Fruit fly (Drosophila melanogaster) whole organism, embryonic: ENCODE measurements around the gene BthD.

Experiments
- B-H2 ChIP-seq: fragments of 200-800 bp; sonication (Bioruptor generic); optimal IDR thresholded peaks from 2 replicates; lab custom pipeline; 2018; ENCODE audit warnings: missing biosample characterization, mild to moderate bottlenecking, missing genetic modification characterization
- Bgb ChIP-seq: fragments of 200-800 bp; sonication (Bioruptor generic); IDR thresholded peaks from 2 replicates; pipeline ENCODE4 v1.3.6; 2022; ENCODE audit warnings: missing biosample characterization, missing genetic modification characterization; ENCODE audit not compliant: partially characterized antibody
- CG11085 ChIP-seq: fragments of 200-800 bp; sonication (Bioruptor generic); IDR thresholded peaks from 2 replicates; pipeline ENCODE4 v1.3.6; 2022; ENCODE audit warnings: missing biosample characterization, missing genetic modification characterization
- CG11247 ChIP-seq: fragments of 200-800 bp; sonication (Bioruptor generic); IDR thresholded peaks from 2 replicates; pipeline ENCODE4 v1.3.6; 2022; ENCODE audit warnings: missing biosample characterization, missing genetic modification characterization
- CG11504 ChIP-seq: fragments of 200-800 bp; sonication (Bioruptor generic); optimal IDR thresholded peaks from 3 replicates; lab custom pipeline; 2019; ENCODE audit warnings: missing biosample characterization, mild to moderate bottlenecking, missing genetic modification characterization, moderate library complexity
- CG12219 ChIP-seq: fragments of 200-800 bp; sonication (Bioruptor generic); optimal IDR thresholded peaks from 3 replicates; lab custom pipeline; 2018; ENCODE audit warnings: missing biosample characterization, mild to moderate bottlenecking, missing genetic modification characterization
- CG13775 ChIP-seq: fragments of 200-800 bp; sonication (Bioruptor generic); optimal IDR thresholded peaks from 3 replicates; lab custom pipeline; 2017; ENCODE audit warnings: missing biosample characterization, mild to moderate bottlenecking, missing genetic modification characterization
- CG2889 ChIP-seq: fragments of 200-800 bp; sonication (Bioruptor generic); IDR thresholded peaks from 3 replicates; pipeline ENCODE4 v1.3.6; 2022; ENCODE audit warnings: missing biosample characterization, missing genetic modification characterization
- CG32767 ChIP-seq: fragments of 200-800 bp; sonication (Bioruptor generic); IDR thresholded peaks from 2 replicates; pipeline ENCODE4 v1.3.6; 2022; ENCODE audit warnings: missing biosample characterization, missing genetic modification characterization
- CG6683 ChIP-seq: fragments of 200-800 bp; sonication (Bioruptor generic); optimal IDR thresholded peaks from 2 replicates; lab custom pipeline; 2017; ENCODE audit warnings: missing biosample characterization, mild to moderate bottlenecking, missing genetic modification characterization, missing genetic modification reagents
- CG8388 ChIP-seq: fragments of 200-800 bp; sonication (Bioruptor generic); optimal IDR thresholded peaks from 2 replicates; lab custom pipeline; 2019; ENCODE audit warnings: missing biosample characterization, mild to moderate bottlenecking, missing genetic modification characterization, moderate library complexity
- CG9817 ChIP-seq: fragments of 200-800 bp; sonication (Bioruptor generic); optimal IDR thresholded peaks from 2 replicates; lab custom pipeline; 2018; ENCODE audit warnings: missing biosample characterization, mild to moderate bottlenecking, missing genetic modification characterization, moderate library complexity
- CHES-1-like ChIP-seq: fragments of 200-800 bp; sonication (Bioruptor generic); optimal IDR thresholded peaks from 2 replicates; lab custom pipeline; 2016; ENCODE audit warnings: missing biosample characterization, missing genetic modification characterization
- D19B ChIP-seq: fragments of 200-800 bp; sonication (Bioruptor generic); optimal IDR thresholded peaks from 2 replicates; lab custom pipeline; 2017; ENCODE audit warnings: missing biosample characterization, mild to moderate bottlenecking, missing genetic modification characterization
- Dad ChIP-seq: fragments of 200-800 bp; sonication (Bioruptor generic); optimal IDR thresholded peaks from 3 replicates; lab custom pipeline; 2016; ENCODE audit warnings: missing biosample characterization, missing genetic modification characterization
- Deaf1 ChIP-seq: fragments of 200-800 bp; optimal IDR thresholded peaks from 3 replicates; lab custom pipeline; 2019; ENCODE audit warnings: missing biosample characterization, mild to moderate bottlenecking, missing genetic modification characterization, moderate library complexity
- Gsc ChIP-seq: fragments of 200-800 bp; sonication (Bioruptor generic); IDR thresholded peaks from 2 replicates; pipeline ENCODE4 v1.3.6; 2022; ENCODE audit warnings: missing biosample characterization, missing genetic modification characterization
- H2.0 ChIP-seq: fragments of 200-800 bp; sonication (Bioruptor generic); IDR thresholded peaks from 2 replicates; pipeline ENCODE4 v1.3.6; 2022; ENCODE audit warnings: missing biosample characterization, missing genetic modification characterization
- HLH4C ChIP-seq: fragments of 200-800 bp; sonication (Bioruptor generic); IDR thresholded peaks from 3 replicates; pipeline ENCODE4 v1.3.6; 2022; ENCODE audit warnings: missing biosample characterization, missing genetic modification characterization; ENCODE audit not compliant: partially characterized antibody
- HLH54F ChIP-seq: fragments of 200-800 bp; sonication (Bioruptor generic); optimal IDR thresholded peaks from 3 replicates; lab custom pipeline; 2016; ENCODE audit warnings: missing biosample characterization, missing genetic modification characterization
- Lpt ChIP-seq: fragments of >200 bp; optimal IDR thresholded peaks from 2 replicates; lab custom pipeline; 2018; ENCODE audit warnings: missing biosample characterization, missing genetic modification characterization
- MBD-R2 ChIP-seq: fragments of 200-800 bp; sonication (Bioruptor generic); IDR thresholded peaks from 2 replicates; pipeline ENCODE4 v1.3.6; 2022; ENCODE audit warnings: missing biosample characterization, missing genetic modification characterization
- MESR4 ChIP-seq: fragments of 200-800 bp; sonication (Bioruptor generic); optimal IDR thresholded peaks from 2 replicates; lab custom pipeline; 2018; ENCODE audit warnings: missing biosample characterization, mild to moderate bottlenecking, missing genetic modification characterization, moderate library complexity
- Nf-YC ChIP-seq: fragments of 200-800 bp; optimal IDR thresholded peaks from 3 replicates; lab custom pipeline; 2019; ENCODE audit warnings: missing biosample characterization, mild to moderate bottlenecking, missing genetic modification characterization, moderate library complexity
- Ravus ChIP-seq: fragments of 200-800 bp; sonication (Bioruptor generic); IDR thresholded peaks from 2 replicates; pipeline ENCODE4 v1.3.6; 2022; ENCODE audit warnings: missing biosample characterization, missing genetic modification characterization
- Ssrp ChIP-seq: fragments of 200-800 bp; sonication (Bioruptor generic); optimal IDR thresholded peaks from 2 replicates; lab custom pipeline; 2018; ENCODE audit warnings: missing biosample characterization, mild to moderate bottlenecking, missing genetic modification characterization, moderate library complexity
- TFAM ChIP-seq: fragments of 200-800 bp; sonication (Bioruptor generic); optimal IDR thresholded peaks from 2 replicates; lab custom pipeline; 2017; ENCODE audit warnings: missing biosample characterization, missing genetic modification characterization, inconsistent platforms
- Taf1 ChIP-seq: fragments of 200-800 bp; sonication (Bioruptor generic); IDR thresholded peaks from 2 replicates; pipeline ENCODE4 v1.3.6; 2022; ENCODE audit warnings: missing biosample characterization, missing genetic modification characterization
- al ChIP-seq: fragments of 200-800 bp; sonication (Bioruptor generic); IDR thresholded peaks from 2 replicates; pipeline ENCODE4 v1.3.6; 2022; ENCODE audit warnings: missing biosample characterization, missing genetic modification characterization
- amos ChIP-seq: fragments of 200-800 bp; sonication (Bioruptor generic); IDR thresholded peaks from 2 replicates; pipeline ENCODE4 v1.3.6; 2022; ENCODE audit warnings: missing biosample characterization, missing genetic modification characterization; ENCODE audit not compliant: partially characterized antibody
- btn ChIP-seq: fragments of 200-800 bp; sonication (Bioruptor generic); optimal IDR thresholded peaks from 2 replicates; lab custom pipeline; 2016; ENCODE audit warnings: missing biosample characterization, missing genetic modification characterization
- danr ChIP-seq: fragments of 200-800 bp; sonication (Bioruptor generic); IDR thresholded peaks from 2 replicates; pipeline ENCODE4 v1.3.6; 2022; ENCODE audit warnings: missing biosample characterization, missing genetic modification characterization
- dimm ChIP-seq: fragments of 200-800 bp; sonication (Bioruptor generic); IDR thresholded peaks from 2 replicates; pipeline ENCODE4 v1.3.6; 2022; ENCODE audit warnings: missing biosample characterization, missing genetic modification characterization
- exex ChIP-seq: fragments of 200-800 bp; sonication (Bioruptor generic); optimal IDR thresholded peaks from 4 replicates; lab custom pipeline; 2018; ENCODE audit warnings: missing biosample characterization, mild to moderate bottlenecking, missing genetic modification characterization, moderate library complexity
- eyg ChIP-seq: fragments of 200-800 bp; sonication (Bioruptor generic); optimal IDR thresholded peaks from 3 replicates; lab custom pipeline; 2016; ENCODE audit warnings: missing biosample characterization, missing genetic modification characterization
- gcm2 ChIP-seq: fragments of 200-800 bp; sonication (Bioruptor generic); optimal IDR thresholded peaks from 2 replicates; lab custom pipeline; 2016; ENCODE audit warnings: missing biosample characterization, missing genetic modification characterization
- gro ChIP-seq: fragments of 200-800 bp; sonication (Bioruptor generic); optimal IDR thresholded peaks from 2 replicates; lab custom pipeline; 2016; ENCODE audit warnings: missing biosample characterization, missing genetic modification characterization
- hth ChIP-seq: fragments of >200 bp; optimal IDR thresholded peaks from 2 replicates; lab custom pipeline; 2017; ENCODE audit warnings: inconsistent platforms
- kah ChIP-seq: fragments of 200-800 bp; sonication (Bioruptor generic); optimal IDR thresholded peaks from 2 replicates; lab custom pipeline; 2018; ENCODE audit warnings: missing biosample characterization, mild to moderate bottlenecking, missing genetic modification characterization
- lab ChIP-seq: fragments of 200-800 bp; sonication (Bioruptor generic); optimal IDR thresholded peaks from 3 replicates; lab custom pipeline; 2017; ENCODE audit warnings: missing biosample characterization, missing genetic modification characterization, mild to moderate bottlenecking, moderate library complexity, missing genetic modification reagents
- lola ChIP-seq, 3 experiments: fragments of >200 bp in 2 of 3; fragments of 200-800 bp in 1 of 3; sonication (Bioruptor generic) in 1 of 3; optimal IDR thresholded peaks; 2 replicates each; lab custom pipeline; 2017 to 2019; ENCODE audit warnings: missing biosample characterization in 3 of 3, missing genetic modification characterization in 3 of 3, mild to moderate bottlenecking in 1 of 3, moderate library complexity in 1 of 3
- nom ChIP-seq: fragments of 200-800 bp; sonication (Bioruptor generic); optimal IDR thresholded peaks from 2 replicates; lab custom pipeline; 2017; ENCODE audit warnings: missing biosample characterization, missing genetic modification characterization, mild to moderate bottlenecking, moderate library complexity, missing genetic modification reagents
- oc ChIP-seq: fragments of 200-800 bp; sonication (Bioruptor generic); optimal IDR thresholded peaks from 2 replicates; lab custom pipeline; 2018; ENCODE audit warnings: missing biosample characterization, mild to moderate bottlenecking, missing genetic modification characterization, moderate library complexity
- otp ChIP-seq: fragments of 200-800 bp; sonication (Bioruptor generic); IDR thresholded peaks from 3 replicates; pipeline ENCODE4, ENCODE4 v1.3.6; 2022; ENCODE audit warnings: missing biosample characterization, missing genetic modification characterization
- p53 ChIP-seq: fragments of 200-800 bp; sonication (Bioruptor generic); optimal IDR thresholded peaks from 2 replicates; lab custom pipeline; 2016; ENCODE audit warnings: missing biosample characterization, missing genetic modification characterization
- sens ChIP-seq: fragments of 200-800 bp; sonication (Bioruptor generic); peaks from one replicate; lab custom pipeline; 2016; ENCODE audit warnings: missing biosample characterization, missing genetic modification characterization
- seq ChIP-seq: fragments of 200-800 bp; sonication (Bioruptor generic); IDR thresholded peaks from 2 replicates; pipeline ENCODE4 v1.3.6; 2022; ENCODE audit warnings: missing biosample characterization, missing genetic modification characterization
- sr ChIP-seq: fragments of 200-800 bp; sonication (Bioruptor generic); IDR thresholded peaks from 3 replicates; pipeline ENCODE4 v1.3.6; 2022; ENCODE audit warnings: missing biosample characterization, missing genetic modification characterization
- tll ChIP-seq, 2 experiments: fragments of 200-800 bp in 1 of 2; fragments of >200 bp in 1 of 2; sonication (Bioruptor generic) in 1 of 2; optimal IDR thresholded peaks; 2 replicates each; lab custom pipeline; 2017 to 2019; ENCODE audit warnings: missing biosample characterization in 2 of 2, missing genetic modification characterization in 2 of 2, mild to moderate bottlenecking in 1 of 2, moderate library complexity in 1 of 2

The BthD gene

dm6 chrX:13641115-13641890 is 29.4 kb downstream of the BthD start (continued):
- TF ChIP-seq B-H2 (GFP tag; lab: Kevin White, UChicago) (peak; percentile 67), CG11504 (peak; percentile 94), sr (GFP tag; lab: Robert Waterston, UW) (peak; percentile 84), Lpt (GFP tag; lab: Kevin White, UChicago) (no peak), Deaf1 (tag; lab: Kevin White, UChicago) (no peak), gro (GFP tag; lab: Kevin White, UChicago) (peak; percentile 94), MESR4 (GFP tag; lab: Kevin White, UChicago) (peak; percentile 33), D19B (peak; percentile 87), lola (GFP tag; optimal IDR thresholded peaks at IDR 0.05; lab: Kevin White, UChicago) (peak in 1 of 3 experiments; percentile 79), nom (GFP tag; lab: Kevin White, UChicago) (peak; percentile 76), CG11247 (peak; percentile 89), oc (tag; lab: Kevin White, UChicago) (peak; percentile 88), MBD-R2 (GFP tag; lab: Robert Waterston, UW) (peak; percentile 83), amos (GFP tag; lab: Robert Waterston, UW) (no peak), Taf1 (GFP tag; lab: Robert Waterston, UW) (peak; percentile 68; the same call in 1 of the 2 replicates), seq (peak; percentile 88), H2.0 (GFP tag; lab: Robert Waterston, UW) (peak; percentile 92), sens (GFP tag; lab: Kevin White, UChicago) (peak; percentile 99), btn (GFP tag; lab: Kevin White, UChicago) (peak; percentile 92), dimm (GFP tag; lab: Robert Waterston, UW) (peak; percentile 68), p53 (GFP tag; lab: Kevin White, UChicago) (peak; percentile 94), al (peak; percentile 89), lab (GFP tag; lab: Kevin White, UChicago) (peak; percentile 96), tll (GFP tag; optimal IDR thresholded peaks at IDR 0.05; lab: Kevin White, UChicago) (no peak), TFAM (GFP tag; lab: Kevin White, UChicago) (peak; percentile 64), CHES-1-like (GFP tag; lab: Kevin White, UChicago) (peak; percentile 96), danr (GFP tag; lab: Robert Waterston, UW) (peak; percentile 88), Ssrp (tag; lab: Kevin White, UChicago) (peak; percentile 89), exex (tag; lab: Kevin White, UChicago) (peak; percentile 53), gcm2 (GFP tag; lab: Kevin White, UChicago) (peak; percentile 94), Bgb (GFP tag; lab: Robert Waterston, UW) (no peak), kah (GFP tag; lab: Kevin White, UChicago) (peak; percentile 39), HLH54F (peak; percentile 95), CG32767 (GFP tag; lab: Robert Waterston, UW) (peak; percentile 90; the same call in 1 of the 2 replicates), Ravus (peak; percentile 78), CG2889 (GFP tag; lab: Robert Waterston, UW) (peak; percentile 92), CG12219 (GFP tag; lab: Kevin White, UChicago) (peak; percentile 90), CG13775 (GFP tag; lab: Kevin White, UChicago) (peak; percentile 91), HLH4C (no peak), otp (GFP tag; lab: Robert Waterston, UW) (peak; percentile 85; the same call in 2 of the 3 replicates), Dad (peak; percentile 91), Nf-YC (peak; percentile 46), CG11085 (GFP tag; lab: Robert Waterston, UW) (peak; percentile 89), CG8388 (GFP tag; lab: Kevin White, UChicago) (peak; percentile 86), eyg (GFP tag; lab: Kevin White, UChicago) (peak; percentile 90), hth (no peak), CG6683 (GFP tag; lab: Kevin White, UChicago) (peak; percentile 76), CG9817 (tag; lab: Kevin White, UChicago) (peak; percentile 93), Gsc (GFP tag; lab: Robert Waterston, UW) (peak; percentile 76)
